Worm (Caenorhabditis elegans) whole organism, L1 larva: ENCODE measurements around the gene D2096.6.

Experiments used
- C04F5.9 ChIP-seq: sonication (generic microtip); optimal IDR thresholded peaks from 2 replicates; lab custom pipeline; 2016; ENCODE audit warnings: missing genetic modification characterization, missing compliant biosample characterization
- C34B4.2 ChIP-seq: sonication (generic microtip); optimal IDR thresholded peaks from 2 replicates; lab custom pipeline; 2017; ENCODE audit warnings: mild to moderate bottlenecking, missing genetic modification characterization, missing compliant biosample characterization
- F16B12.6 ChIP-seq: fragments of 150-350 bp; optimal IDR thresholded peaks from 2 replicates; lab custom pipeline; 2014; ENCODE audit warnings: missing biosample characterization, missing genetic modification characterization
- aha-1 ChIP-seq: fragments of 150-350 bp; optimal IDR thresholded peaks from 2 replicates; lab custom pipeline; 2014; ENCODE audit warnings: missing biosample characterization, missing genetic modification characterization
- aly-2 ChIP-seq: fragments of 150-350 bp; optimal IDR thresholded peaks from 2 replicates; lab custom pipeline; 2014; ENCODE audit warnings: missing biosample characterization, missing genetic modification characterization
- ama-1 ChIP-seq: fragments of 150-350 bp; optimal IDR thresholded peaks from 2 replicates; lab custom pipeline; 2014
- ceh-63 ChIP-seq: fragments of 200-800 bp; sonication (Bioruptor generic); optimal IDR thresholded peaks from 2 replicates; lab custom pipeline; 2018; ENCODE audit warnings: mild to moderate bottlenecking, missing genetic modification characterization, missing compliant biosample characterization
- ceh-82 ChIP-seq, 3 experiments: fragments of 150-350 bp in 1 of 3; sonication (generic microtip) in 2 of 3; optimal IDR thresholded peaks; 2 replicates each; lab custom pipeline; 2014 to 2017; ENCODE audit warnings: missing biosample characterization in 3 of 3, missing genetic modification characterization in 3 of 3
- ceh-88 ChIP-seq: fragments of 200-800 bp; sonication (Bioruptor generic); IDR thresholded peaks from 2 replicates; pipeline ENCODE4 v1.3.6; 2022; ENCODE audit warnings: missing genetic modification characterization, missing compliant biosample characterization
- ceh-90 ChIP-seq: sonication (generic microtip); optimal IDR thresholded peaks from 2 replicates; lab custom pipeline; 2016; ENCODE audit warnings: missing genetic modification characterization, missing compliant biosample characterization
- dsc-1 ChIP-seq: sonication (generic microtip); optimal IDR thresholded peaks from 2 replicates; lab custom pipeline; 2016; ENCODE audit warnings: mild to moderate bottlenecking, missing genetic modification characterization, missing compliant biosample characterization
- efl-1 ChIP-seq, 4 experiments: fragments of 150-350 bp; optimal IDR thresholded peaks in 3 of 4; peaks in 1 of 4; 1 replicate in 1 of 4; 2 replicates in 3 of 4; lab custom pipeline; 2014; ENCODE audit warnings: missing biosample characterization in 2 of 4, missing genetic modification characterization in 2 of 4, missing genetic modification reagents in 2 of 4
- elt-2 ChIP-seq: sonication (generic microtip); optimal IDR thresholded peaks from 2 replicates; lab custom pipeline; 2016; ENCODE audit warnings: missing genetic modification characterization, mild to moderate bottlenecking, inconsistent platforms, missing compliant biosample characterization, missing genetic modification reagents
- elt-3 ChIP-seq, 6 experiments: fragments of 150-350 bp in 1 of 6; sonication (generic microtip); optimal IDR thresholded peaks; 2 replicates each; lab custom pipeline; 2017 to 2018; ENCODE audit warnings: missing biosample characterization in 6 of 6, missing genetic modification characterization in 6 of 6, inconsistent platforms in 1 of 6
- ets-5 ChIP-seq: fragments of 200-800 bp; sonication (Bioruptor generic); IDR thresholded peaks from 2 replicates; pipeline ENCODE4 v1.3.6; 2022; ENCODE audit warnings: missing genetic modification characterization, missing compliant biosample characterization
- fkh-10 ChIP-seq: sonication (generic microtip); optimal IDR thresholded peaks from 2 replicates; lab custom pipeline; 2017; ENCODE audit warnings: missing biosample characterization, missing genetic modification reagents, missing genetic modification characterization
- fkh-8 ChIP-seq: sonication (generic microtip); optimal IDR thresholded peaks from 2 replicates; lab custom pipeline; 2016; ENCODE audit warnings: mild to moderate bottlenecking, missing genetic modification characterization, missing compliant biosample characterization
- hlh-4 ChIP-seq: sonication (generic microtip); optimal IDR thresholded peaks from 2 replicates; lab custom pipeline; 2016; ENCODE audit warnings: mild to moderate bottlenecking, missing genetic modification characterization, missing compliant biosample characterization
- hpl-2 ChIP-seq: fragments of 150-350 bp; optimal IDR thresholded peaks from 2 replicates; lab custom pipeline; 2014; ENCODE audit warnings: missing biosample characterization, missing genetic modification reagents, missing genetic modification characterization
- irx-1 ChIP-seq: sonication (generic microtip); optimal IDR thresholded peaks from 2 replicates; lab custom pipeline; 2016; ENCODE audit warnings: missing genetic modification characterization, missing compliant biosample characterization
- lin-14 ChIP-seq: fragments of 200-800 bp; sonication (Bioruptor generic); optimal IDR thresholded peaks from 2 replicates; lab custom pipeline; 2018; ENCODE audit warnings: mild to moderate bottlenecking, missing genetic modification characterization, moderate library complexity, missing compliant biosample characterization
- lin-35 ChIP-seq, 2 experiments: fragments of 150-350 bp; optimal IDR thresholded peaks; 2 replicates each; lab custom pipeline; 2014; ENCODE audit warnings: missing biosample characterization in 2 of 2, missing genetic modification characterization in 2 of 2, missing genetic modification reagents in 2 of 2
- lin-39 ChIP-seq: fragments of 150-350 bp; optimal IDR thresholded peaks from 2 replicates; lab custom pipeline; 2014; ENCODE audit warnings: missing biosample characterization, missing genetic modification reagents, missing genetic modification characterization
- lir-3 ChIP-seq: sonication (generic microtip); optimal IDR thresholded peaks from 2 replicates; lab custom pipeline; 2016; ENCODE audit warnings: mild to moderate bottlenecking, missing genetic modification characterization, moderate library complexity, missing compliant biosample characterization; ENCODE audit not compliant: poor library complexity
- mab-9 ChIP-seq: fragments of 200-800 bp; sonication (Bioruptor generic); IDR thresholded peaks from 2 replicates; pipeline ENCODE4 v1.3.6; 2022; ENCODE audit warnings: missing genetic modification reagents, missing genetic modification characterization, missing compliant biosample characterization
- mef-2 ChIP-seq: fragments of 150-350 bp; optimal IDR thresholded peaks from 2 replicates; lab custom pipeline; 2014; ENCODE audit warnings: missing biosample characterization, missing genetic modification characterization
- nhr-237 ChIP-seq: fragments of 150-350 bp; optimal IDR thresholded peaks from 2 replicates; lab custom pipeline; 2014; ENCODE audit warnings: missing biosample characterization, missing genetic modification characterization
- nhr-47 ChIP-seq: sonication (generic microtip); optimal IDR thresholded peaks from 2 replicates; lab custom pipeline; 2016; ENCODE audit warnings: mild to moderate bottlenecking, missing genetic modification characterization, moderate library complexity, missing compliant biosample characterization
- nhr-76 ChIP-seq: sonication (generic microtip); optimal IDR thresholded peaks from 2 replicates; lab custom pipeline; 2017; ENCODE audit warnings: missing biosample characterization, missing genetic modification characterization
- nhr-85 ChIP-seq: sonication (generic microtip); peaks from one replicate; lab custom pipeline; 2016; ENCODE audit warnings: missing genetic modification characterization, inconsistent platforms, missing compliant biosample characterization
- pag-3 ChIP-seq: sonication (generic microtip); optimal IDR thresholded peaks from 2 replicates; lab custom pipeline; 2017; ENCODE audit warnings: missing genetic modification characterization, mild to moderate bottlenecking, missing compliant biosample characterization, antibody characterized with exemption, borderline replicate concordance; ENCODE audit not compliant: insufficient read depth
- rnt-1 ChIP-seq: sonication (generic microtip); optimal IDR thresholded peaks from 2 replicates; lab custom pipeline; 2016; ENCODE audit warnings: mild to moderate bottlenecking, missing genetic modification characterization, moderate library complexity, missing compliant biosample characterization
- snpc-4 ChIP-seq: fragments of 150-350 bp; optimal IDR thresholded peaks from 2 replicates; lab custom pipeline; 2014; ENCODE audit warnings: missing biosample characterization, missing genetic modification characterization
- snu-23 ChIP-seq: sonication (generic microtip); optimal IDR thresholded peaks from 2 replicates; lab custom pipeline; 2016; ENCODE audit warnings: missing genetic modification characterization, missing compliant biosample characterization
- swsn-7 ChIP-seq: sonication (generic microtip); optimal IDR thresholded peaks from 2 replicates; lab custom pipeline; 2016; ENCODE audit warnings: missing genetic modification characterization, missing compliant biosample characterization
- tbx-2 ChIP-seq: sonication (generic microtip); optimal IDR thresholded peaks from 2 replicates; lab custom pipeline; 2016; ENCODE audit warnings: missing genetic modification characterization, missing compliant biosample characterization
- unc-62 ChIP-seq: fragments of 150-350 bp; optimal IDR thresholded peaks from 2 replicates; lab custom pipeline; 2014; ENCODE audit warnings: missing biosample characterization, missing genetic modification reagents, missing genetic modification characterization
- unc-86 ChIP-seq: sonication (generic microtip); optimal IDR thresholded peaks from 2 replicates; lab custom pipeline; 2016; ENCODE audit warnings: missing genetic modification characterization, missing compliant biosample characterization
- unc-98 ChIP-seq: fragments of 200-800 bp; sonication (Bioruptor generic); IDR thresholded peaks from 2 replicates; pipeline ENCODE4 v1.3.6; 2022; ENCODE audit warnings: missing genetic modification characterization, missing compliant biosample characterization
- vab-15 ChIP-seq: sonication (generic microtip); optimal IDR thresholded peaks from 2 replicates; lab custom pipeline; 2017; ENCODE audit warnings: missing genotype, mild to moderate bottlenecking, missing genetic modification characterization, missing compliant biosample characterization
- zip-4 ChIP-seq: fragments of 200-800 bp; sonication (Bioruptor generic); optimal IDR thresholded peaks from 2 replicates; lab custom pipeline; 2018; ENCODE audit warnings: mild to moderate bottlenecking, missing genetic modification characterization, moderate library complexity, missing compliant biosample characterization
- ztf-4 ChIP-seq: fragments of 150-350 bp; optimal IDR thresholded peaks from 2 replicates; lab custom pipeline; 2014; ENCODE audit warnings: missing biosample characterization, missing genetic modification characterization

The D2096.6 gene

DNA sequence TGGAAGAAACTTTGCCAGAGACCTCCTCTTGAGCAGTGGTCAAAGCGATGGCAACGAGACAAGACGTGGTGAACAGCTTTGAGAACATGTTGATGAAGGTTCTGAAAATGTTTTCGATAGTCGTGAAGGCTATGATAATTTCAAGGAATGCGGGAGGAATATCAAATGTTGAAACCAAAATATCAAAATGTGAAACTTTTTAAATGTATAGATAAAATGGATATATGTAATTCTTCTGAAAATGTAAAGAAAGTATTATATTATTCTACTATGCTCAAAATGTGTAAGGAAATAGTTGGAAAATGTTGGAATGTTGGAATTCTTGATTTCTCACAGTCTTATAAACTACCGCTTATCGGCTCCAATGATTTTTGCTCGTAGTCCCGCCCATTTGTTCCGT, at the start of gene D2096.6:
Gene D2096.6, minus strand, starts transcription at position 101 of the 400 bp plus-strand sequence.
- TF ChIP-seq hpl-2 (no peak), swsn-7 (tag; lab: Kevin White, UChicago) (no peak), ceh-88 (GFP tag; lab: Robert Waterston, UW) (no peak), lir-3 (no peak), unc-98 (GFP tag; lab: Robert Waterston, UW) (no peak), nhr-85 (tag; lab: Kevin White, UChicago) (no peak), fkh-10 (no peak), rnt-1 (tag; lab: Kevin White, UChicago) (no peak), elt-2 (tag; lab: Kevin White, UChicago) (no peak), hlh-4 (tag; lab: Kevin White, UChicago) (no peak), C34B4.2 (tag; lab: Kevin White, UChicago) (no peak)

DNA sequence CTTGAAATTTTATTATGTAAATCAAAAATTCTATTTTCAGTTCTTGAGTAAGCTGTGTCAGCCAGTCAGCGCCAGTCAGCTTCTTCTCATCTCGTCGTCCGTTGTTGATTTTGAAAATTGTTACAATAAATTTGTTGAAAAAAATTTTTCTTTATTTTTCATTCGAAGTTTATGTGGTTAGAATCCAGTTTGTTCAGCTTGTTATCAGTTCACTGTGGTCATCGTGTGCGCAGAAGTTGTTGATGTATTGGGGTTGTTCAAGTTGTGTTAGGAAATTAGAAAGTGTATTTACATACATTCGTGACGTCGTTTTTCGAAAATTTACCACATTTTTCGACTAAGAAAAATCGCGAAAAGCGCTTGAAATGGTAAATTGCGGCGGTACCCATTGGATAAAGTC, 28.8 kb upstream of the D2096.6 start:
- TF ChIP-seq unc-62 (no peak), zip-4 (GFP tag; lab: Kevin White, UChicago) (no peak), ceh-82 (tag; optimal IDR thresholded peaks at IDR 0.05; lab: Kevin White, UChicago) (no peak), ceh-63 (no peak), F16B12.6 (tag; lab: Kevin White, UChicago) (no peak), aha-1 (tag; lab: Kevin White, UChicago) (no peak), ceh-88 (GFP tag; lab: Robert Waterston, UW) (no peak)

- TF ChIP-seq ceh-90 (tag; lab: Kevin White, UChicago) (no peak), ets-5 (no peak), ama-1 (lab: Kevin White, UChicago) (no peak), nhr-76 (tag; lab: Kevin White, UChicago) (no peak), lin-14 (no peak), snpc-4 (tag; lab: Kevin White, UChicago) (no peak), lin-39 (tag; lab: Kevin White, UChicago) (no peak), tbx-2 (tag; lab: Kevin White, UChicago) (no peak), C04F5.9 (tag; lab: Kevin White, UChicago) (no peak), pag-3 (tag; lab: Kevin White, UChicago) (no peak), lir-3 (no peak), vab-15 (tag; lab: Kevin White, UChicago) (no peak), mab-9 (GFP tag; lab: Robert Waterston, UW) (no peak), nhr-85 (tag; lab: Kevin White, UChicago) (no peak), unc-98 (GFP tag; lab: Robert Waterston, UW) (no peak), elt-2 (tag; lab: Kevin White, UChicago) (no peak), snu-23 (GFP tag; lab: Kevin White, UChicago) (no peak)
These were observed 27.3 kb upstream of the D2096.6 start, which contains the start of gene timm-17B.2 for ce11 chrIV:8396348-8396747. TSS of gene timm-17B.2 (plus strand) at chrIV:8396648.

- TF ChIP-seq fkh-8 (tag; lab: Kevin White, UChicago) (no peak), irx-1 (tag; lab: Kevin White, UChicago) (no peak), ceh-63 (no peak), elt-3 (tag; optimal IDR thresholded peaks at IDR 0.05; lab: Kevin White, UChicago) (no peak), efl-1 (optimal IDR thresholded peaks at IDR 0.05; lab: Kevin White, UChicago) (no peak), efl-1 (GFP tag; optimal IDR thresholded peaks at IDR 0.05 in 1 of 2; lab: Kevin White, UChicago) (no peak), nhr-47 (tag; lab: Kevin White, UChicago) (no peak), lin-35 (GFP tag; optimal IDR thresholded peaks at IDR 0.05; lab: Kevin White, UChicago) (no peak), ceh-88 (GFP tag; lab: Robert Waterston, UW) (no peak), aly-2 (tag; lab: Kevin White, UChicago) (no peak), ztf-4 (tag; lab: Kevin White, UChicago) (no peak), nhr-85 (tag; lab: Kevin White, UChicago) (no peak), pag-3 (tag; lab: Kevin White, UChicago) (no peak), unc-86 (tag; lab: Kevin White, UChicago) (no peak), nhr-237 (tag; lab: Kevin White, UChicago) (no peak), dsc-1 (tag; lab: Kevin White, UChicago) (no peak), mef-2 (no peak)
- TF ChIP-seq, all 84 proteins: peak for 0
These were observed 25.1 kb upstream of the D2096.6 start, which contains the start of gene D2096.11 for ce11 chrIV:8394105-8394504. TSS of gene D2096.11 (minus strand) at chrIV:8394205.
